Worm (Caenorhabditis elegans): ENCODE data around the gene B0024.11.

B0024.11 gene

ce11 chrV:10341905-10342328 lies 22.6 kb upstream of the B0024.11 start, which contains the start of gene K07C5.13:
Gene K07C5.13, plus strand, starts transcription at chrV:10342055.
- TF ChIP-seq lir-3 (tag; optimal IDR thresholded peaks at IDR 0.05; ENCODE audit: poor library complexity) (peak; percentile 49), elt-3 (tag; optimal IDR thresholded peaks at IDR 0.05) (peak in 1 of 6 experiments; percentile 29), mab-9 (GFP tag; IDR thresholded peaks at IDR 0.05) (peak; percentile 84), pax-3 (tag; optimal IDR thresholded peaks at IDR 0.05) (peak; percentile 51), ztf-11 (tag; optimal IDR thresholded peaks at IDR 0.05) (peak in 1 of 2 experiments; percentile 64), lsy-2 (tag; optimal IDR thresholded peaks at IDR 0.05) (peak; percentile 70 to 71), mep-1 (tag; optimal IDR thresholded peaks at IDR 0.05) (peak; percentile 16), ceh-82 (tag; optimal IDR thresholded peaks at IDR 0.05) (peak; percentile 26 to 74 (median 58)), nhr-90 (tag; optimal IDR thresholded peaks at IDR 0.05; ENCODE audit: poor library complexity) (peak; percentile 81), elt-2 (tag; optimal IDR thresholded peaks at IDR 0.05) (peak; percentile 41), blmp-1 (tag; optimal IDR thresholded peaks at IDR 0.05) (peak; percentile 61), unc-86 (tag; optimal IDR thresholded peaks at IDR 0.05) (peak; percentile 72), unc-98 (GFP tag; IDR thresholded peaks at IDR 0.05) (peak; percentile 73), C34B4.2 (tag; optimal IDR thresholded peaks at IDR 0.05) (peak; percentile 10), ceh-8 (GFP tag; optimal IDR thresholded peaks at IDR 0.05) (peak; percentile 19), unc-130 (tag; optimal IDR thresholded peaks at IDR 0.05) (peak; percentile 47), nhr-20 (tag; optimal IDR thresholded peaks at IDR 0.05) (peak; percentile 78), aly-2 (tag; optimal IDR thresholded peaks at IDR 0.05) (peak; percentile 31), C04F5.9 (tag; optimal IDR thresholded peaks at IDR 0.05) (peak; percentile 17), nhr-71 (tag; optimal IDR thresholded peaks at IDR 0.05) (peak; percentile 86), dpl-1 (GFP tag; optimal IDR thresholded peaks at IDR 0.05) (peak; percentile 44 to 72 (median 72)), efl-3 (GFP tag; optimal IDR thresholded peaks at IDR 0.05) (peak; percentile 55), fkh-8 (tag; optimal IDR thresholded peaks at IDR 0.05) (peak; percentile 24), swsn-7 (tag; optimal IDR thresholded peaks at IDR 0.05) (peak; percentile 88), dsc-1 (tag; optimal IDR thresholded peaks at IDR 0.05) (peak; percentile 83), grh-1 (GFP tag; IDR thresholded peaks at IDR 0.05) (peak; percentile 89), zip-4 (GFP tag; optimal IDR thresholded peaks at IDR 0.05) (peak; percentile 62), F16B12.6 (tag; optimal IDR thresholded peaks at IDR 0.05) (peak; percentile 28), nhr-85 (tag) (peak; percentile 85), lin-13 (GFP tag; optimal IDR thresholded peaks at IDR 0.05) (peak; percentile 58), rnt-1 (tag; optimal IDR thresholded peaks at IDR 0.05) (peak; percentile 85), egl-13 (tag; optimal IDR thresholded peaks at IDR 0.05) (peak; percentile 74), lin-35 (GFP tag; optimal IDR thresholded peaks at IDR 0.05) (peak; percentile 38 to 76), lin-39 (tag; optimal IDR thresholded peaks at IDR 0.05) (peak; percentile 52), snu-23 (GFP tag; optimal IDR thresholded peaks at IDR 0.05) (peak; percentile 81), ceh-88 (GFP tag; IDR thresholded peaks at IDR 0.05) (peak; percentile 57), tbx-2 (tag; optimal IDR thresholded peaks at IDR 0.05) (peak; percentile 77), ama-1 (optimal IDR thresholded peaks at IDR 0.05) (peak; percentile 5), sup-37 (GFP tag; optimal IDR thresholded peaks at IDR 0.05) (peak; percentile 47), sox-4 (tag; optimal IDR thresholded peaks at IDR 0.05) (peak; percentile 36), mdl-1 (tag; optimal IDR thresholded peaks at IDR 0.05) (peak in 1 of 2 experiments; percentile 18), efl-1 (optimal IDR thresholded peaks at IDR 0.05) (peak; percentile 64 to 72), efl-1 (GFP tag; optimal IDR thresholded peaks at IDR 0.05 in 1 of 2) (peak; percentile 57 to 97), lin-14 (GFP tag; optimal IDR thresholded peaks at IDR 0.05) (peak; percentile 84), irx-1 (tag; optimal IDR thresholded peaks at IDR 0.05) (peak; percentile 79), nhr-47 (tag; optimal IDR thresholded peaks at IDR 0.05) (peak; percentile 87), lin-15B (tag; optimal IDR thresholded peaks at IDR 0.05) (peak; percentile 42), nhr-19 (GFP tag; conservative IDR thresholded peaks at IDR 0.05) (peak; percentile 86), xbp-1 (tag; optimal IDR thresholded peaks at IDR 0.05) (peak; percentile 80), isw-1 (GFP tag; IDR thresholded peaks at IDR 0.05) (peak; percentile 74), fkh-4 (tag; optimal IDR thresholded peaks at IDR 0.05; ENCODE audit: borderline replicate concordance) (peak; percentile 55)

Measured in whole organism, L1 larva.